Fruit fly (Drosophila melanogaster) whole organism, embryonic: ENCODE measurements around the gene Ide.
A peak's percentile ranks its signal among the peaks of the same experiment; 100 is the strongest.

Experiments used
- Atf6 ChIP-seq: fragments of 200-800 bp; sonication (Bioruptor generic); IDR thresholded peaks from 2 replicates; pipeline ENCODE4 v1.3.6; 2022; ENCODE audit warnings: missing biosample characterization, missing genetic modification characterization
- CG10366 ChIP-seq: fragments of 200-800 bp; sonication (Bioruptor generic); IDR thresholded peaks from 2 replicates; pipeline ENCODE4 v1.3.6; 2022; ENCODE audit warnings: missing biosample characterization, missing genetic modification characterization
- CG11504 ChIP-seq: fragments of 200-800 bp; sonication (Bioruptor generic); optimal IDR thresholded peaks from 3 replicates; lab custom pipeline; 2019; ENCODE audit warnings: missing biosample characterization, mild to moderate bottlenecking, missing genetic modification characterization, moderate library complexity
- CG12744 ChIP-seq: fragments of 200-800 bp; sonication (Bioruptor generic); optimal IDR thresholded peaks from 2 replicates; lab custom pipeline; 2016; ENCODE audit warnings: missing biosample characterization, missing genetic modification characterization
- CG13123 ChIP-seq: fragments of 200-800 bp; sonication (Bioruptor generic); optimal IDR thresholded peaks from 2 replicates; lab custom pipeline; 2016; ENCODE audit warnings: missing biosample characterization, missing genetic modification characterization
- CG13424 ChIP-seq: fragments of 200-800 bp; sonication (Bioruptor generic); optimal IDR thresholded peaks from 2 replicates; lab custom pipeline; 2019; ENCODE audit warnings: missing biosample characterization, mild to moderate bottlenecking, missing genetic modification characterization, moderate library complexity
- CG14710 ChIP-seq: fragments of 200-800 bp; sonication (Bioruptor generic); optimal IDR thresholded peaks from 3 replicates; lab custom pipeline; 2019; ENCODE audit warnings: missing biosample characterization, mild to moderate bottlenecking, missing genetic modification characterization, moderate library complexity
- CG15514 ChIP-seq: fragments of 200-800 bp; sonication (Bioruptor generic); optimal IDR thresholded peaks from 3 replicates; lab custom pipeline; 2017; ENCODE audit warnings: missing biosample characterization, missing genetic modification characterization, mild to moderate bottlenecking, moderate library complexity, missing genetic modification reagents
- CG1647 ChIP-seq: fragments of 200-800 bp; sonication (Bioruptor generic); optimal IDR thresholded peaks from 3 replicates; lab custom pipeline; 2016; ENCODE audit warnings: missing biosample characterization, missing genetic modification characterization
- CG16813 ChIP-seq: fragments of 200-800 bp; sonication (Bioruptor generic); IDR thresholded peaks from 3 replicates; pipeline ENCODE4 v1.3.6; 2022; ENCODE audit warnings: missing biosample characterization, missing genetic modification characterization; ENCODE audit not compliant: partially characterized antibody
- CG17829 ChIP-seq: fragments of 200-800 bp; optimal IDR thresholded peaks from 2 replicates; lab custom pipeline; 2019; ENCODE audit warnings: missing biosample characterization, mild to moderate bottlenecking, missing genetic modification characterization, moderate library complexity
- CG17912 ChIP-seq: fragments of 200-800 bp; sonication (Bioruptor generic); optimal IDR thresholded peaks from 2 replicates; lab custom pipeline; 2018; ENCODE audit warnings: missing biosample characterization, mild to moderate bottlenecking, missing genetic modification characterization
- CG18476 ChIP-seq: fragments of 200-800 bp; sonication (Bioruptor generic); optimal IDR thresholded peaks from 2 replicates; lab custom pipeline; 2016; ENCODE audit warnings: missing biosample characterization, mild to moderate bottlenecking, missing genetic modification characterization
- CG3065 ChIP-seq: fragments of 200-800 bp; sonication (Bioruptor generic); optimal IDR thresholded peaks from 2 replicates; lab custom pipeline; 2016; ENCODE audit warnings: missing biosample characterization, missing genetic modification characterization
- CG3163 ChIP-seq: fragments of 200-800 bp; sonication (Bioruptor generic); optimal IDR thresholded peaks from 3 replicates; lab custom pipeline; 2016; ENCODE audit warnings: missing biosample characterization, missing genetic modification characterization
- CG3995 ChIP-seq: fragments of 200-800 bp; sonication (Bioruptor generic); optimal IDR thresholded peaks from 3 replicates; lab custom pipeline; 2016; ENCODE audit warnings: missing biosample characterization, missing genetic modification characterization
- CG4617 ChIP-seq: fragments of 200-800 bp; sonication (Bioruptor generic); optimal IDR thresholded peaks from 3 replicates; lab custom pipeline; 2016; ENCODE audit warnings: missing biosample characterization, missing genetic modification characterization, borderline replicate concordance
- CG7786 ChIP-seq: fragments of 200-800 bp; sonication (Bioruptor generic); optimal IDR thresholded peaks from 2 replicates; lab custom pipeline; 2016; ENCODE audit warnings: missing biosample characterization, missing genetic modification characterization
- CG8281 ChIP-seq: fragments of 200-800 bp; sonication (Bioruptor generic); optimal IDR thresholded peaks from 2 replicates; lab custom pipeline; 2018; ENCODE audit warnings: missing biosample characterization, mild to moderate bottlenecking, missing genetic modification characterization, moderate library complexity
- CG9932 ChIP-seq: fragments of 200-800 bp; sonication (Bioruptor generic); IDR thresholded peaks from 2 replicates; pipeline ENCODE4 v1.3.6; 2022; ENCODE audit warnings: missing biosample characterization, missing genetic modification characterization
- CkIIα-i1 ChIP-seq: fragments of 200-800 bp; sonication (Bioruptor generic); IDR thresholded peaks from 2 replicates; pipeline ENCODE4 v1.3.6; 2022; ENCODE audit warnings: missing biosample characterization, missing genetic modification characterization
- Elba2 ChIP-seq: fragments of 200-800 bp; sonication (Bioruptor generic); optimal IDR thresholded peaks from 3 replicates; lab custom pipeline; 2016; ENCODE audit warnings: missing biosample characterization, missing genetic modification characterization
- Gsc ChIP-seq: fragments of 200-800 bp; sonication (Bioruptor generic); IDR thresholded peaks from 2 replicates; pipeline ENCODE4 v1.3.6; 2022; ENCODE audit warnings: missing biosample characterization, missing genetic modification characterization
- HLH3B ChIP-seq: fragments of 200-800 bp; sonication (Bioruptor generic); IDR thresholded peaks from 2 replicates; pipeline ENCODE4 v1.3.6; 2022; ENCODE audit warnings: missing biosample characterization, missing genetic modification characterization
- HmgD ChIP-seq: fragments of 200-800 bp; sonication (Bioruptor generic); optimal IDR thresholded peaks from 3 replicates; lab custom pipeline; 2016; ENCODE audit warnings: missing biosample characterization, missing genetic modification characterization
- MBD-R2 ChIP-seq: fragments of 200-800 bp; sonication (Bioruptor generic); IDR thresholded peaks from 2 replicates; pipeline ENCODE4 v1.3.6; 2022; ENCODE audit warnings: missing biosample characterization, missing genetic modification characterization
- Myb ChIP-seq: fragments of 200-800 bp; sonication (Bioruptor generic); optimal IDR thresholded peaks from 2 replicates; lab custom pipeline; 2016; ENCODE audit warnings: missing biosample characterization, missing genetic modification characterization
- Poxn ChIP-seq: fragments of 200-800 bp; sonication (Bioruptor generic); IDR thresholded peaks from 2 replicates; pipeline ENCODE4 v1.3.6; 2022; ENCODE audit warnings: missing biosample characterization, missing genetic modification characterization
- Rx ChIP-seq: fragments of 200-800 bp; sonication (Bioruptor generic); IDR thresholded peaks from 2 replicates; pipeline ENCODE4 v1.3.6; 2022; ENCODE audit warnings: missing biosample characterization, missing genetic modification characterization
- bbx ChIP-seq: fragments of 200-800 bp; sonication (Bioruptor generic); IDR thresholded peaks from 2 replicates; pipeline ENCODE4 v1.3.6; 2022; ENCODE audit warnings: missing biosample characterization, missing genetic modification characterization; ENCODE audit not compliant: partially characterized antibody
- cas ChIP-seq: fragments of 200-800 bp; sonication (Bioruptor generic); IDR thresholded peaks from 2 replicates; pipeline ENCODE4 v1.3.6; 2022; ENCODE audit warnings: missing biosample characterization, missing genetic modification characterization
- chn ChIP-seq: fragments of 200-800 bp; sonication (Bioruptor generic); optimal IDR thresholded peaks from 2 replicates; lab custom pipeline; 2016; ENCODE audit warnings: missing biosample characterization, missing genetic modification characterization
- dm ChIP-seq: fragments of 200-800 bp; sonication (Bioruptor generic); optimal IDR thresholded peaks from 3 replicates; lab custom pipeline; 2016; ENCODE audit warnings: missing biosample characterization, missing genetic modification characterization
- ems ChIP-seq: fragments of 200-800 bp; sonication (Bioruptor generic); optimal IDR thresholded peaks from 3 replicates; lab custom pipeline; 2016; ENCODE audit warnings: missing biosample characterization, missing genetic modification characterization
- gcm2 ChIP-seq: fragments of 200-800 bp; sonication (Bioruptor generic); optimal IDR thresholded peaks from 2 replicates; lab custom pipeline; 2016; ENCODE audit warnings: missing biosample characterization, missing genetic modification characterization
- gem ChIP-seq: fragments of 200-800 bp; sonication (Bioruptor generic); optimal IDR thresholded peaks from 2 replicates; lab custom pipeline; 2019; ENCODE audit warnings: missing biosample characterization, mild to moderate bottlenecking, missing genetic modification characterization, moderate library complexity
- hkb ChIP-seq, 2 experiments: fragments of 200-800 bp in 1 of 2; fragments of >200 bp in 1 of 2; sonication (Bioruptor generic) in 1 of 2; IDR thresholded peaks in 1 of 2; optimal IDR thresholded peaks in 1 of 2; 2 replicates each; pipeline versions ENCODE4 v1.3.6 to Lab custom; 2017 to 2022; ENCODE audit warnings: missing biosample characterization in 1 of 2, missing genetic modification characterization in 1 of 2
- hth ChIP-seq: fragments of >200 bp; optimal IDR thresholded peaks from 2 replicates; lab custom pipeline; 2017; ENCODE audit warnings: inconsistent platforms
- jumu ChIP-seq: fragments of 200-800 bp; sonication (Bioruptor generic); optimal IDR thresholded peaks from 3 replicates; lab custom pipeline; 2016; ENCODE audit warnings: missing biosample characterization, missing genetic modification characterization
- lola ChIP-seq, 3 experiments: fragments of >200 bp in 2 of 3; fragments of 200-800 bp in 1 of 3; sonication (Bioruptor generic) in 1 of 3; optimal IDR thresholded peaks; 2 replicates each; lab custom pipeline; 2017 to 2019; ENCODE audit warnings: missing biosample characterization in 3 of 3, missing genetic modification characterization in 3 of 3, mild to moderate bottlenecking in 1 of 3, moderate library complexity in 1 of 3
- p53 ChIP-seq: fragments of 200-800 bp; sonication (Bioruptor generic); optimal IDR thresholded peaks from 2 replicates; lab custom pipeline; 2016; ENCODE audit warnings: missing biosample characterization, missing genetic modification characterization
- repo ChIP-seq: fragments of 200-800 bp; sonication (Bioruptor generic); optimal IDR thresholded peaks from 2 replicates; lab custom pipeline; 2016; ENCODE audit warnings: missing biosample characterization, missing genetic modification characterization
- schlank ChIP-seq: fragments of 200-800 bp; sonication (Bioruptor generic); optimal IDR thresholded peaks from 2 replicates; lab custom pipeline; 2018; ENCODE audit warnings: missing biosample characterization, mild to moderate bottlenecking, missing genetic modification characterization
- scrt ChIP-seq: fragments of 200-800 bp; sonication (Bioruptor generic); optimal IDR thresholded peaks from 2 replicates; lab custom pipeline; 2018; ENCODE audit warnings: missing biosample characterization, mild to moderate bottlenecking, missing genetic modification characterization, moderate library complexity
- sima ChIP-seq: fragments of 200-800 bp; sonication (Bioruptor generic); optimal IDR thresholded peaks from 2 replicates; lab custom pipeline; 2016; ENCODE audit warnings: missing biosample characterization, missing genetic modification characterization
- slbo ChIP-seq: fragments of 200-800 bp; sonication (Bioruptor generic); IDR thresholded peaks from 2 replicates; pipeline ENCODE4 v1.3.6; 2022; ENCODE audit warnings: missing biosample characterization, missing genetic modification characterization
- sna ChIP-seq: fragments of 200-800 bp; sonication (Bioruptor generic); IDR thresholded peaks from 2 replicates; pipeline ENCODE4 v1.3.6; 2022; ENCODE audit warnings: missing biosample characterization, missing genetic modification characterization; ENCODE audit not compliant: partially characterized antibody
- sob ChIP-seq: fragments of 200-800 bp; sonication (Bioruptor generic); IDR thresholded peaks from 2 replicates; pipeline ENCODE4 v1.3.6; 2022; ENCODE audit warnings: missing biosample characterization, missing genetic modification characterization
- unpg ChIP-seq: fragments of 200-800 bp; sonication (Bioruptor generic); optimal IDR thresholded peaks from 3 replicates; lab custom pipeline; 2018; ENCODE audit warnings: missing biosample characterization, mild to moderate bottlenecking, missing genetic modification characterization, moderate library complexity

Gene Ide

DNA sequence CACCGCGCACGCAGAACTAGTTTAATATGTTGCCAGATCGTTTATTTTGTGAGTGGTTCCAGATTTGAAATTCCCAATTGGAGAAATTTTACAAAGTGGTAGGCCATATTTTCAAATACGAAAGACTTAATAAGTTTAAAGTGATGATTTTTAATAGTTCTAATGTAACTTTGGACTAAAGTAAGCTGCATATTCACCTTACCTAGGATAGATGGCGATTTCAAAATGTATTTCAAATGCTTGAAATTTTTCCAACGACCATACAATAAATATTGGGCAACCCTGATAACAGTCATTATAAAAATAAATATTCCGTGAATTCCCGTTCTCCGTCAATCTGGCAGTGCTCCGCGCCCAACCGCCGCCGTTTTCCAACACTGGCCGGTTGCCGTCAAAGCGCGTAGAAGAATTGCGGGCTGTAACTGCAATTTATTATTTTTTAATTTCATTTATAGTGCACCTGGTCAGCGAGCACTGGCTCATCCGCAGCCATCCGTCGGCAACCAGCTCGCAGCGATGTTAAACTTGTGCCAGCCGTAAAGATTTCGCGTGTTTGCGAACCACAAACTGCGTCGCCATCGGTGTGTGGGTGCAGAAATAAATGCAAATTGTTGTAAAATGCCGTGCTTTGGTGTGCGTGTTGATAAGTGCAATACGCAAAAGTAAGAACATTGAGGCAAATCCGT, at the start of gene Ide, which contains the start of gene RhoBTB (continued):
- TF ChIP-seq CG17912 (GFP tag; lab: Kevin White, UChicago) (peak; percentile 11), CG10366 (0 out of 2 replicates have a peak, but pooled peaks have one; percentile 62), CG11504 (tag; lab: Kevin White, UChicago) (no peak), p53 (GFP tag; lab: Kevin White, UChicago) (peak; percentile 68), Elba2 (peak; percentile 94), CG18476 (GFP tag; lab: Kevin White, UChicago) (peak; percentile 49), repo (peak; percentile 64), sna (no peak), CkIIα-i1 (no peak), Poxn (peak; percentile 10; the same call in 1 of the 2 replicates), schlank (tag; lab: Kevin White, UChicago) (peak; percentile 76), MBD-R2 (GFP tag; lab: Robert Waterston, UW) (peak; percentile 51), CG7786 (GFP tag; lab: Kevin White, UChicago) (peak; percentile 90), Rx (GFP tag; lab: Robert Waterston, UW) (0 out of 2 replicates have a peak, but pooled peaks have one; percentile 41), bbx (no peak), CG13123 (GFP tag; lab: Kevin White, UChicago) (peak; percentile 52), sima (GFP tag; lab: Kevin White, UChicago) (no peak), gem (tag; lab: Kevin White, UChicago) (no peak), Myb (GFP tag; lab: Kevin White, UChicago) (peak; percentile 92), hkb (optimal IDR thresholded peaks at IDR 0.05; lab: Kevin White, UChicago) (peak; percentile 96), hkb (GFP tag; IDR thresholded peaks at IDR 0.05; lab: Robert Waterston, UW) (peak; percentile 40; the same call in 1 of the 2 replicates), CG3995 (GFP tag; lab: Kevin White, UChicago) (peak; percentile 99), jumu (GFP tag; lab: Kevin White, UChicago) (peak; percentile 91), CG14710 (tag; lab: Kevin White, UChicago) (peak; percentile 87), cas (GFP tag; lab: Robert Waterston, UW) (0 out of 2 replicates have a peak, but pooled peaks have one; percentile 8), gcm2 (GFP tag; lab: Kevin White, UChicago) (peak; percentile 59), sob (GFP tag; lab: Robert Waterston, UW) (peak; percentile 81), CG3163 (GFP tag; lab: Kevin White, UChicago) (peak; percentile 77), CG8281 (tag; lab: Kevin White, UChicago) (peak; percentile 60), HLH3B (GFP tag; lab: Robert Waterston, UW) (peak; percentile 46; the same call in 1 of the 2 replicates), scrt (GFP tag; lab: Kevin White, UChicago) (no peak), dm (GFP tag; lab: Kevin White, UChicago) (peak; percentile 72), CG4617 (peak; percentile 54), CG15514 (peak; percentile 98), CG17829 (tag; lab: Kevin White, UChicago) (peak; percentile 79), Gsc (GFP tag; lab: Robert Waterston, UW) (peak; percentile 43; the same call in 1 of the 2 replicates), CG13424 (tag; lab: Kevin White, UChicago) (peak; percentile 87), HmgD (GFP tag; lab: Kevin White, UChicago) (peak; percentile 72), CG3065 (GFP tag; lab: Kevin White, UChicago) (peak; percentile 41), CG9932 (GFP tag; lab: Robert Waterston, UW) (peak; percentile 94), CG12744 (peak; percentile 37), CG1647 (GFP tag; lab: Kevin White, UChicago) (peak; percentile 76), unpg (GFP tag; lab: Kevin White, UChicago) (no peak), slbo (GFP tag; lab: Robert Waterston, UW) (peak; percentile 94), CG16813 (GFP tag; lab: Robert Waterston, UW) (peak; percentile 39; the same call in 1 of the 3 replicates), ems (peak; percentile 77), hth (lab: Kevin White, UChicago) (no peak), lola (GFP tag; optimal IDR thresholded peaks at IDR 0.05; lab: Kevin White, UChicago) (peak in 1 of 3 experiments; percentile 79), chn (GFP tag; lab: Kevin White, UChicago) (peak; percentile 86), Atf6 (peak; percentile 63; the same call in 1 of the 2 replicates)
